Worm (Caenorhabditis elegans) whole organism, late embryonic: ENCODE measurements around the gene F09G2.1.

Source experiments
- ceh-18 ChIP-seq: sonication (generic microtip); optimal IDR thresholded peaks from 2 replicates; lab custom pipeline; 2016; ENCODE audit warnings: missing genetic modification characterization, missing compliant biosample characterization
- dmd-4 ChIP-seq: sonication (generic microtip); optimal IDR thresholded peaks from 2 replicates; lab custom pipeline; 2016; ENCODE audit warnings: borderline replicate concordance, missing genetic modification characterization, missing compliant biosample characterization
- elt-2 ChIP-seq: sonication (generic microtip); optimal IDR thresholded peaks from 2 replicates; lab custom pipeline; 2016; ENCODE audit warnings: missing genetic modification reagents, missing genetic modification characterization, missing compliant biosample characterization
- fkh-6 ChIP-seq: sonication (generic microtip); optimal IDR thresholded peaks from 2 replicates; lab custom pipeline; 2016; ENCODE audit warnings: missing genetic modification characterization, missing compliant biosample characterization
- hlh-8 ChIP-seq: sonication (generic microtip); optimal IDR thresholded peaks from 2 replicates; lab custom pipeline; 2016; ENCODE audit warnings: missing genotype, missing genetic modification characterization, missing compliant biosample characterization
- sdc-2 ChIP-seq: sonication (generic microtip); optimal IDR thresholded peaks from 2 replicates; lab custom pipeline; 2016; ENCODE audit warnings: missing genotype, missing genetic modification characterization, missing compliant biosample characterization
- tbx-7 ChIP-seq: sonication (generic microtip); optimal IDR thresholded peaks from 2 replicates; lab custom pipeline; 2016; ENCODE audit warnings: missing genotype, missing genetic modification characterization, missing compliant biosample characterization

DNA sequence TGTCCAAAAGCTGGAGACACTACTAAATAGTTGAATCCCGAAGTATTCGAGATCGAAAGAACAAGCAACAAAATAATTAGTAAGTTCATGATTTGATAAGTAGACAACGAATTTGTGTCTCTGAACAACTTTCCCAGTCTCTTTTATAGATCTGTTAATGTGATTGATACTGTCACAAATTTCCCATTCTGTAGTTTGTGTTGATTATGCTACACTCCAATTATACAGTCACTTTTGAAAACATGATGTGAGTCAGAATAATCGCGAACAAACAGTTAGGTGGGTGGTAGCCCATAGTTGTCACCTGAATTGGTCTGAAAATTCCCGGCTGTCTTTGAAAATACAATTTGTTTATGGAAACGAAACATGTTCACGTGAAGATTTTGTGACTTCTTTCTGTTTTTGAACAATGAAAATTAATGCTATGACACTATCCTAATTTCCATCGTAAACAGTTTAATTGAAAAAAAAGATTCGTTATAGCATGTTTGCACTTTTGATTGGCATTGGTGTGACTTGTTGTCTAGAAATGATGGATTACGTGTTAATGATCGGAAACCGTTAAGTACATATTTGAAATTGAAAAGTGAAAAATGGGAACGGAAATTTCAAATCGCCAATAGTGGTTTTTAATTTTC, 36.4 kb upstream of the F09G2.1 start, which contains the start of gene ugt-41:
- TF ChIP-seq ceh-18 (tag; lab: Kevin White, UChicago) = no peak
- TF ChIP-seq hlh-8 (tag; lab: Kevin White, UChicago) = no peak
- TF ChIP-seq fkh-6 (tag; lab: Kevin White, UChicago) = no peak
- TF ChIP-seq sdc-2 (tag; lab: Kevin White, UChicago) = no peak
- no peak for TF ChIP-seq elt-2 (tag; lab: Kevin White, UChicago)
- TF ChIP-seq tbx-7 (tag; lab: Kevin White, UChicago) = no peak
- TF ChIP-seq dmd-4 = no peak
